Fruit fly (Drosophila melanogaster): ENCODE results near the gene CG43317.

Gene CG43317

DNA sequence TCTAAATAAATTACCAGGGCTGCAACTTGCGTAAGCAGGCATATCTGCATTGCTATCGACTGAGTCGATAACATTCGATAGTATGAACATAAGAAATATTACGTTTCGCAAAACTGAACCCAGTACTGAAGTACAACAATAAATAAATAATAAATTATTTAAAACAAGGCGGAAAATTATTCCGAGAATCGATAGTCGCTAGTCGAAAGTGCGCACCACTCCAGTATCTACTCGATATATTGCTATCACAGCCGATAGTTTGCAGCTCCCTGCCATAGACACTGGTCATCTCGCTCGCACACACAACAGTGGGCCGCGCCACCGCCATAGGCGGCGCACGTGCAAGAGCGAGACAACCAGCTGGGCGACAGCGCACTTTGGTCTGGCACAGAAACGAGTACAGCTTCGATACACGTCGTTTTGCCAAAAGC lies 40.8 kb downstream of the CG43317 start, which contains the start of gene nsl1 (continued):
- TF ChIP-seq hb (GFP tag; IDR thresholded peaks at IDR 0.05; ENCODE audit: partially characterized antibody) (peak; percentile 97), CG11456 (GFP tag; IDR thresholded peaks at IDR 0.05) (peak; percentile 32; the same call in 1 of the 3 replicates), Kr (GFP tag; optimal IDR thresholded peaks at IDR 0.05) (no peak), zen (tag; optimal IDR thresholded peaks at IDR 0.05) (peak; percentile 72), tll (GFP tag; optimal IDR thresholded peaks at IDR 0.05) (peak in 1 of 2 experiments; percentile 53), gfzf (GFP tag; optimal IDR thresholded peaks at IDR 0.05) (peak; percentile 7), lbe (GFP tag; optimal IDR thresholded peaks at IDR 0.05) (peak; percentile 79), aop (GFP tag; IDR thresholded peaks at IDR 0.05) (peak; percentile 19; the same call in 1 of the 2 replicates), hkb (optimal IDR thresholded peaks at IDR 0.05) (peak; percentile 67), hkb (GFP tag; IDR thresholded peaks at IDR 0.05) (0 out of 2 replicates have a peak, but pooled peaks have one; percentile 11), tna (GFP tag; IDR thresholded peaks at IDR 0.05; ENCODE audit: partially characterized antibody) (peak; percentile 94), chm (GFP tag; IDR thresholded peaks at IDR 0.05) (no peak; the same call in 1 of the 2 replicates), row (GFP tag; IDR thresholded peaks at IDR 0.05) (peak; percentile 71), esg (GFP tag; conservative IDR thresholded peaks at IDR 0.05) (0 out of 2 replicates have a peak, but pooled peaks have one; percentile 6), HLH54F (GFP tag; optimal IDR thresholded peaks at IDR 0.05) (no peak), pum (GFP tag; optimal IDR thresholded peaks at IDR 0.05) (no peak), ash1 (GFP tag; optimal IDR thresholded peaks at IDR 0.05) (no peak), nerfin-2 (GFP tag; IDR thresholded peaks at IDR 0.05; ENCODE audit: partially characterized antibody) (peak; percentile 94), wdn (GFP tag; IDR thresholded peaks at IDR 0.05) (peak; percentile 33; the same call in 1 of the 2 replicates), D (optimal IDR thresholded peaks at IDR 0.05) (no peak), D (GFP tag; optimal IDR thresholded peaks at IDR 0.05) (no peak), yki (optimal IDR thresholded peaks at IDR 0.05) (no peak), pb (GFP tag; optimal IDR thresholded peaks at IDR 0.05) (no peak), Xrp1 (GFP tag; IDR thresholded peaks at IDR 0.05) (no peak; the same call in 1 of the 2 replicates), fd3F (GFP tag; optimal IDR thresholded peaks at IDR 0.05) (no peak), CHES-1-like (GFP tag; optimal IDR thresholded peaks at IDR 0.05) (no peak), CG3407 (GFP tag; optimal IDR thresholded peaks at IDR 0.05) (no peak), nerfin-1 (tag; optimal IDR thresholded peaks at IDR 0.05) (peak; percentile 28), slp2 (GFP tag; optimal IDR thresholded peaks at IDR 0.05) (no peak), sisA (GFP tag; IDR thresholded peaks at IDR 0.05) (peak; percentile 44; the same call in 1 of the 2 replicates), dysf (GFP tag; IDR thresholded peaks at IDR 0.05) (0 out of 3 replicates have a peak, but pooled peaks have one; percentile 8), CG3847 (GFP tag; IDR thresholded peaks at IDR 0.05) (peak; percentile 62), fru (optimal IDR thresholded peaks at IDR 0.05) (no peak), Fer1 (GFP tag; optimal IDR thresholded peaks at IDR 0.05) (peak; percentile 39), bsh (GFP tag; optimal IDR thresholded peaks at IDR 0.05) (peak in 1 of 2 experiments; percentile 31), CG7372 (GFP tag; IDR thresholded peaks at IDR 0.05) (no peak), MTF-1 (GFP tag; optimal IDR thresholded peaks at IDR 0.05; ENCODE audit: borderline replicate concordance) (no peak), CG17385 (GFP tag; optimal IDR thresholded peaks at IDR 0.05) (no peak), CG16813 (GFP tag; IDR thresholded peaks at IDR 0.05; ENCODE audit: partially characterized antibody) (peak; percentile 98), CG6272 (GFP tag; IDR thresholded peaks at IDR 0.05) (peak; percentile 63), CG4617 (GFP tag; optimal IDR thresholded peaks at IDR 0.05; ENCODE audit: borderline replicate concordance) (peak; percentile 40), CG30431 (GFP tag; optimal IDR thresholded peaks at IDR 0.05) (no peak), CG16863 (GFP tag; optimal IDR thresholded peaks at IDR 0.05) (peak; percentile 78), pzg (GFP tag; optimal IDR thresholded peaks at IDR 0.05) (peak; percentile 93), amos (GFP tag; IDR thresholded peaks at IDR 0.05; ENCODE audit: partially characterized antibody) (peak; percentile 97), CG1602 (GFP tag; optimal IDR thresholded peaks at IDR 0.05) (no peak), CG12391 (tag; optimal IDR thresholded peaks at IDR 0.05) (peak; percentile 54), lola (GFP tag; optimal IDR thresholded peaks at IDR 0.05) (peak in 1 of 3 experiments; percentile 25), E2f1 (GFP tag; IDR thresholded peaks at IDR 0.05) (peak; percentile 48), rib (GFP tag; IDR thresholded peaks at IDR 0.05) (peak; percentile 69), chif (GFP tag; optimal IDR thresholded peaks at IDR 0.05) (no peak)

Measured in whole organism, embryonic.